Fruit fly (Drosophila melanogaster) whole organism, embryonic: ENCODE measurements around the gene nol.

ENCODE experiments used
- Abd-B ChIP-seq: fragments of 200-800 bp; sonication (Bioruptor generic); optimal IDR thresholded peaks from 2 replicates; lab custom pipeline; 2018; ENCODE audit warnings: missing biosample characterization, mild to moderate bottlenecking, missing genetic modification characterization, moderate library complexity
- Asciz ChIP-seq: fragments of 200-800 bp; sonication (Bioruptor generic); optimal IDR thresholded peaks from 2 replicates; lab custom pipeline; 2017; ENCODE audit warnings: missing biosample characterization, mild to moderate bottlenecking, missing genetic modification characterization, missing genetic modification reagents
- Atf3 ChIP-seq: fragments of 200-800 bp; sonication (Bioruptor generic); optimal IDR thresholded peaks from 3 replicates; lab custom pipeline; 2016; ENCODE audit warnings: missing biosample characterization, missing genetic modification characterization
- Awh ChIP-seq: fragments of 200-800 bp; sonication (Bioruptor generic); IDR thresholded peaks from 2 replicates; pipeline ENCODE4, ENCODE4 v1.3.6; 2022; ENCODE audit warnings: missing biosample characterization, missing genetic modification characterization
- CG10565 ChIP-seq: fragments of 200-800 bp; sonication (Bioruptor generic); optimal IDR thresholded peaks from 3 replicates; lab custom pipeline; 2016; ENCODE audit warnings: missing biosample characterization, mild to moderate bottlenecking, missing genetic modification characterization
- CG11456 ChIP-seq: fragments of 200-800 bp; sonication (Bioruptor generic); IDR thresholded peaks from 3 replicates; pipeline ENCODE4 v1.3.6; 2022; ENCODE audit warnings: missing biosample characterization, missing genetic modification characterization
- CG13894 ChIP-seq: fragments of 200-800 bp; sonication (Bioruptor generic); optimal IDR thresholded peaks from 3 replicates; lab custom pipeline; 2018; ENCODE audit warnings: missing biosample characterization, mild to moderate bottlenecking, missing genetic modification characterization, moderate library complexity
- CG14050 ChIP-seq: fragments of 200-800 bp; sonication (Bioruptor generic); IDR thresholded peaks from 3 replicates; pipeline ENCODE4 v1.3.6; 2022; ENCODE audit warnings: missing biosample characterization, missing genetic modification characterization
- CG15073 ChIP-seq: fragments of 200-800 bp; sonication (Bioruptor generic); optimal IDR thresholded peaks from 2 replicates; lab custom pipeline; 2016; ENCODE audit warnings: missing biosample characterization, missing genetic modification characterization
- CG17186 ChIP-seq: fragments of 200-800 bp; sonication (Bioruptor generic); optimal IDR thresholded peaks from 3 replicates; lab custom pipeline; 2017; ENCODE audit warnings: missing biosample characterization, missing genetic modification reagents, missing genetic modification characterization
- CG2120 ChIP-seq: fragments of 200-800 bp; sonication (Bioruptor generic); optimal IDR thresholded peaks from 3 replicates; lab custom pipeline; 2016; ENCODE audit warnings: missing biosample characterization, missing genetic modification characterization
- CG30403 ChIP-seq: fragments of 200-800 bp; sonication (Bioruptor generic); optimal IDR thresholded peaks from 3 replicates; lab custom pipeline; 2016; ENCODE audit warnings: missing biosample characterization, missing genetic modification characterization
- CG30431 ChIP-seq: fragments of 200-800 bp; sonication (Bioruptor generic); optimal IDR thresholded peaks from 2 replicates; lab custom pipeline; 2017; ENCODE audit warnings: missing biosample characterization, missing genetic modification characterization
- CG32772 ChIP-seq: fragments of 200-800 bp; sonication (Bioruptor generic); IDR thresholded peaks from 2 replicates; pipeline ENCODE4 v1.3.6; 2022; ENCODE audit warnings: missing biosample characterization, missing genetic modification characterization
- CG42726 ChIP-seq: fragments of 200-800 bp; sonication (Bioruptor generic); IDR thresholded peaks from 2 replicates; pipeline ENCODE4 v1.3.6; 2022; ENCODE audit warnings: missing biosample characterization, missing genetic modification characterization; ENCODE audit not compliant: partially characterized antibody
- CG4360 ChIP-seq: fragments of 200-800 bp; sonication (Bioruptor generic); IDR thresholded peaks from 2 replicates; pipeline ENCODE4 v1.3.6; 2022; ENCODE audit warnings: missing biosample characterization, missing genetic modification characterization
- CG6254 ChIP-seq: fragments of 200-800 bp; sonication (Bioruptor generic); optimal IDR thresholded peaks from 3 replicates; lab custom pipeline; 2017; ENCODE audit warnings: mild to moderate bottlenecking, missing biosample characterization, missing genetic modification reagents, missing genetic modification characterization
- CG6791 ChIP-seq: fragments of 200-800 bp; sonication (Bioruptor generic); IDR thresholded peaks from 3 replicates; pipeline ENCODE4 v1.3.6; 2022; ENCODE audit warnings: missing biosample characterization, missing genetic modification characterization; ENCODE audit not compliant: partially characterized antibody
- CG7372 ChIP-seq: fragments of 200-800 bp; sonication (Bioruptor generic); IDR thresholded peaks from 2 replicates; pipeline ENCODE4 v1.3.6; 2022; ENCODE audit warnings: missing biosample characterization, missing genetic modification characterization
- CG7963 ChIP-seq: fragments of 200-800 bp; sonication (Bioruptor generic); IDR thresholded peaks from 3 replicates; pipeline ENCODE4 v1.3.6; 2022; ENCODE audit warnings: missing biosample characterization, missing genetic modification characterization; ENCODE audit not compliant: partially characterized antibody
- CG9437 ChIP-seq: fragments of 200-800 bp; sonication (Bioruptor generic); optimal IDR thresholded peaks from 2 replicates; lab custom pipeline; 2018; ENCODE audit warnings: missing biosample characterization, mild to moderate bottlenecking, missing genetic modification characterization
- CG9727 ChIP-seq: fragments of 200-800 bp; sonication (Bioruptor generic); optimal IDR thresholded peaks from 3 replicates; lab custom pipeline; 2017; ENCODE audit warnings: missing biosample characterization, mild to moderate bottlenecking, missing genetic modification characterization
- CHES-1-like ChIP-seq: fragments of 200-800 bp; sonication (Bioruptor generic); optimal IDR thresholded peaks from 2 replicates; lab custom pipeline; 2016; ENCODE audit warnings: missing biosample characterization, missing genetic modification characterization
- CoRest ChIP-seq: fragments of 200-800 bp; sonication (Bioruptor generic); optimal IDR thresholded peaks from 3 replicates; lab custom pipeline; 2018; ENCODE audit warnings: missing biosample characterization, mild to moderate bottlenecking, missing genetic modification characterization, moderate library complexity
- Dip3 ChIP-seq: fragments of 200-800 bp; sonication (Bioruptor generic); optimal IDR thresholded peaks from 3 replicates; lab custom pipeline; 2016; ENCODE audit warnings: missing biosample characterization, missing genetic modification characterization
- HHEX ChIP-seq: fragments of 200-800 bp; sonication (Bioruptor generic); optimal IDR thresholded peaks from 3 replicates; lab custom pipeline; 2017; ENCODE audit warnings: missing biosample characterization, mild to moderate bottlenecking, missing genetic modification characterization, missing genetic modification reagents
- Hmx ChIP-seq: fragments of 200-800 bp; sonication (Bioruptor generic); optimal IDR thresholded peaks from 2 replicates; lab custom pipeline; 2016; ENCODE audit warnings: missing biosample characterization, missing genetic modification characterization
- Kr ChIP-seq: fragments of 200-800 bp; sonication (Bioruptor generic); optimal IDR thresholded peaks from 2 replicates; lab custom pipeline; 2017; ENCODE audit warnings: missing biosample characterization, mild to moderate bottlenecking, missing genetic modification characterization
- NfI ChIP-seq: fragments of 200-800 bp; sonication (Bioruptor generic); optimal IDR thresholded peaks from 3 replicates; lab custom pipeline; 2018; ENCODE audit warnings: missing biosample characterization, mild to moderate bottlenecking, missing genetic modification characterization, moderate library complexity
- Oaz ChIP-seq: fragments of 200-800 bp; sonication (Bioruptor generic); IDR thresholded peaks from 2 replicates; pipeline ENCODE4 v1.3.6; 2022; ENCODE audit warnings: missing biosample characterization, missing genetic modification characterization
- Rfx ChIP-seq: fragments of 200-800 bp; sonication (Bioruptor generic); IDR thresholded peaks from 2 replicates; pipeline ENCODE4 v1.3.6; 2022; ENCODE audit warnings: missing biosample characterization, missing genetic modification characterization
- Tbp ChIP-seq: fragments of >200 bp; optimal IDR thresholded peaks from 2 replicates; lab custom pipeline; 2018; ENCODE audit warnings: missing biosample characterization, missing genetic modification characterization
- aop ChIP-seq: fragments of 200-800 bp; sonication (Bioruptor generic); IDR thresholded peaks from 2 replicates; pipeline ENCODE4 v1.3.6; 2022; ENCODE audit warnings: missing biosample characterization, missing genetic modification characterization
- ash1 ChIP-seq: fragments of 200-800 bp; sonication (Bioruptor generic); optimal IDR thresholded peaks from 2 replicates; lab custom pipeline; 2018; ENCODE audit warnings: missing biosample characterization, mild to moderate bottlenecking, missing genetic modification characterization
- cg ChIP-seq: fragments of 200-800 bp; sonication (Bioruptor generic); optimal IDR thresholded peaks from 3 replicates; lab custom pipeline; 2019; ENCODE audit warnings: missing biosample characterization, mild to moderate bottlenecking, missing genetic modification characterization, moderate library complexity
- corto ChIP-seq: fragments of 200-800 bp; sonication (Bioruptor generic); optimal IDR thresholded peaks from 2 replicates; lab custom pipeline; 2016; ENCODE audit warnings: missing biosample characterization, mild to moderate bottlenecking, missing genetic modification characterization, moderate library complexity
- crp ChIP-seq, 2 experiments: fragments of 200-800 bp; sonication (Bioruptor generic); optimal IDR thresholded peaks; 2 replicates in 1 of 2; 3 replicates in 1 of 2; lab custom pipeline; 2017; ENCODE audit warnings: missing biosample characterization in 2 of 2, missing genetic modification characterization in 2 of 2, mild to moderate bottlenecking in 1 of 2, moderate library complexity in 1 of 2
- dati ChIP-seq: fragments of 200-800 bp; sonication (Bioruptor generic); IDR thresholded peaks from 2 replicates; pipeline ENCODE4 v1.3.6; 2022; ENCODE audit warnings: missing biosample characterization, missing genetic modification characterization
- inv ChIP-seq: fragments of 200-800 bp; sonication (Bioruptor generic); IDR thresholded peaks from 2 replicates; pipeline ENCODE4 v1.3.6; 2022; ENCODE audit warnings: missing biosample characterization, missing genetic modification characterization; ENCODE audit not compliant: partially characterized antibody
- jumu ChIP-seq: fragments of 200-800 bp; sonication (Bioruptor generic); optimal IDR thresholded peaks from 3 replicates; lab custom pipeline; 2016; ENCODE audit warnings: missing biosample characterization, missing genetic modification characterization
- kay ChIP-seq: fragments of 200-800 bp; sonication (Bioruptor generic); optimal IDR thresholded peaks from 2 replicates; lab custom pipeline; 2016; ENCODE audit warnings: missing biosample characterization, missing genetic modification characterization
- maf-S ChIP-seq: fragments of 200-800 bp; sonication (Bioruptor generic); optimal IDR thresholded peaks from 2 replicates; lab custom pipeline; 2016; ENCODE audit warnings: missing biosample characterization, missing genetic modification characterization
- p53 ChIP-seq: fragments of 200-800 bp; sonication (Bioruptor generic); optimal IDR thresholded peaks from 2 replicates; lab custom pipeline; 2016; ENCODE audit warnings: missing biosample characterization, missing genetic modification characterization
- pb ChIP-seq: fragments of 200-800 bp; sonication (Bioruptor generic); optimal IDR thresholded peaks from 3 replicates; lab custom pipeline; 2016; ENCODE audit warnings: missing biosample characterization, missing genetic modification characterization
- peb ChIP-seq: fragments of 200-800 bp; sonication (Bioruptor generic); IDR thresholded peaks from 2 replicates; pipeline ENCODE4 v1.3.6; 2022; ENCODE audit warnings: missing biosample characterization, missing genetic modification characterization
- slbo ChIP-seq: fragments of 200-800 bp; sonication (Bioruptor generic); IDR thresholded peaks from 2 replicates; pipeline ENCODE4 v1.3.6; 2022; ENCODE audit warnings: missing biosample characterization, missing genetic modification characterization
- trh ChIP-seq: fragments of 200-800 bp; sonication (Bioruptor generic); optimal IDR thresholded peaks from 2 replicates; lab custom pipeline; 2016; ENCODE audit warnings: missing biosample characterization, missing genetic modification characterization
- usp ChIP-seq: fragments of >200 bp; optimal IDR thresholded peaks from 2 replicates; lab custom pipeline; 2017; ENCODE audit warnings: missing biosample characterization, missing genetic modification characterization
- wor ChIP-seq: fragments of 200-800 bp; sonication (Bioruptor generic); IDR thresholded peaks from 2 replicates; pipeline ENCODE4 v1.3.6; 2022; ENCODE audit warnings: missing biosample characterization, missing genetic modification characterization

nol gene

dm6 chr3L:11097982-11098663 lies 32.5 kb upstream of the nol start, which contains the start of the genes Irbp18 and APP-BP1 (continued):
- TF ChIP-seq trh (GFP tag; lab: Kevin White, UChicago) (peak; percentile 91), wor (GFP tag; lab: Robert Waterston, UW) (peak; percentile 73), aop (peak; percentile 53; the same call in 1 of the 2 replicates), CG32772 (GFP tag; lab: Robert Waterston, UW) (peak; percentile 86), Oaz (GFP tag; lab: Robert Waterston, UW) (peak; percentile 70), cg (peak; percentile 22), Hmx (GFP tag; lab: Kevin White, UChicago) (peak; percentile 93), Asciz (GFP tag; lab: Kevin White, UChicago) (peak; percentile 89), maf-S (GFP tag; lab: Kevin White, UChicago) (peak; percentile 94), CG11456 (GFP tag; lab: Robert Waterston, UW) (peak; percentile 87), slbo (peak; percentile 88), CG9727 (GFP tag; lab: Kevin White, UChicago) (peak; percentile 96), NfI (GFP tag; lab: Kevin White, UChicago) (peak; percentile 95), ash1 (peak; percentile 11), crp (GFP tag; optimal IDR thresholded peaks at IDR 0.05; lab: Kevin White, UChicago) (peak; percentile 92 to 95), CG30403 (GFP tag; lab: Kevin White, UChicago) (peak; percentile 98), p53 (GFP tag; lab: Kevin White, UChicago) (peak; percentile 87), Abd-B (GFP tag; lab: Kevin White, UChicago) (peak; percentile 94), CG6254 (GFP tag; lab: Kevin White, UChicago) (peak; percentile 84), CG7963 (no peak), usp (GFP tag; lab: Kevin White, UChicago) (no peak), Awh (GFP tag; lab: Robert Waterston, UW) (peak; percentile 73; the same call in 1 of the 2 replicates), CG13894 (tag; lab: Kevin White, UChicago) (peak; percentile 86), Atf3 (GFP tag; lab: Kevin White, UChicago) (peak; percentile 93), CHES-1-like (GFP tag; lab: Kevin White, UChicago) (peak; percentile 89), kay (GFP tag; lab: Kevin White, UChicago) (peak; percentile 93), CG9437 (GFP tag; lab: Kevin White, UChicago) (peak; percentile 92), CG17186 (GFP tag; lab: Kevin White, UChicago) (peak; percentile 87), CG15073 (GFP tag; lab: Kevin White, UChicago) (peak; percentile 45), corto (GFP tag; lab: Kevin White, UChicago) (peak; percentile 76), CG30431 (GFP tag; lab: Kevin White, UChicago) (peak; percentile 94), CG14050 (peak; percentile 74), Rfx (GFP tag; lab: Robert Waterston, UW) (peak; percentile 90), CG4360 (0 out of 2 replicates have a peak, but pooled peaks have one; percentile 30), CG10565 (GFP tag; lab: Kevin White, UChicago) (peak; percentile 89), Dip3 (peak; percentile 96), peb (peak; percentile 83), CoRest (tag; lab: Kevin White, UChicago) (peak; percentile 95), CG7372 (GFP tag; lab: Robert Waterston, UW) (peak; percentile 84), Tbp (no peak), Kr (GFP tag; lab: Kevin White, UChicago) (no peak), jumu (GFP tag; lab: Kevin White, UChicago) (peak; percentile 92), dati (no peak), CG2120 (GFP tag; lab: Kevin White, UChicago) (peak; percentile 97), CG42726 (no peak), CG6791 (GFP tag; lab: Robert Waterston, UW) (no peak; the same call in 2 of the 3 replicates), pb (GFP tag; lab: Kevin White, UChicago) (peak; percentile 81), inv (GFP tag; lab: Robert Waterston, UW) (no peak), HHEX (GFP tag; lab: Kevin White, UChicago) (peak; percentile 93)
